Worm (Caenorhabditis elegans): ENCODE measurements around the gene icln-1.

- TF ChIP-seq ceh-34 (tag; optimal IDR thresholded peaks at IDR 0.05): no peak
- TF ChIP-seq tbx-2 (tag; optimal IDR thresholded peaks at IDR 0.05): no peak
- TF ChIP-seq pqm-1 (tag; optimal IDR thresholded peaks at IDR 0.05): no peak
- TF ChIP-seq ceh-22 (tag; optimal IDR thresholded peaks at IDR 0.05): no peak
- TF ChIP-seq nhr-11 (tag; optimal IDR thresholded peaks at IDR 0.05): no peak
- no peak for TF ChIP-seq K09A11.1 (tag; optimal IDR thresholded peaks at IDR 0.05; ENCODE audit: insufficient read depth)
- no peak for TF ChIP-seq fkh-6 (tag; optimal IDR thresholded peaks at IDR 0.05)
- no peak for TF ChIP-seq ama-1 (optimal IDR thresholded peaks at IDR 0.05)
- no peak for TF ChIP-seq ceh-6 (GFP tag; optimal IDR thresholded peaks at IDR 0.05)
Observed at ce11 chrIV:9088294-9088693, 7.2 kb downstream of the icln-1 start, which contains the start of gene msa-1.

Measured in whole organism, late embryonic.